Worm (Caenorhabditis elegans): ENCODE data around the gene lron-2.

lron-2 gene

DNA sequence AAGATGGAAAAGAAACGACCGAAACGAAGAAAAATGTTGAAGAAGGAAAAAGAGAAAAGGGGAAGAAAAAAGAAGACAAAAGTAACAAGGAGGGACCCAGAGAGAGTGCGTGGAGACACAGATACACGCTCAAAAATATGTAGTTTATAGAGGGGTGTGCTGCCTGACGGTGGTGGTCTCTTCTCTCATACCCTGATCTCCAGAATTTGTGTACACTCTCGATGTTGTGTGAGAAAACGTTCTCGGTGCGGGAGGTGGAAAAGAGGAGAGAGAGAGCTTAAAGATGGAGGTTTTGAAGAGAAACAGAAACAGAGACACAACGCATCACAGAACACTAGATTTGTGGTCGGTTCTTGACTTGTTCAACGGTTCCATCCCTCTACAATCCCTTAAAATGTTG is 13.8 kb downstream of the lron-2 start (continued):
- TF ChIP-seq hlh-4 (tag; optimal IDR thresholded peaks at IDR 0.05): no peak
- peak; percentile 67 for TF ChIP-seq nhr-19 (GFP tag; conservative IDR thresholded peaks at IDR 0.05)
- TF ChIP-seq egl-13 (tag; optimal IDR thresholded peaks at IDR 0.05): peak; percentile 16
- no peak for TF ChIP-seq unc-30 (tag; optimal IDR thresholded peaks at IDR 0.05)
- TF ChIP-seq xbp-1 (tag; optimal IDR thresholded peaks at IDR 0.05): peak; percentile 54
- TF ChIP-seq zag-1 (tag; optimal IDR thresholded peaks at IDR 0.05): no peak
- peak; percentile 4 for TF ChIP-seq blmp-1 (tag; optimal IDR thresholded peaks at IDR 0.05)
- TF ChIP-seq unc-86 (tag; optimal IDR thresholded peaks at IDR 0.05): peak; percentile 63
- TF ChIP-seq lsy-2 (tag; optimal IDR thresholded peaks at IDR 0.05): peak; percentile 41 to 74
- TF ChIP-seq dpl-1 (GFP tag; optimal IDR thresholded peaks at IDR 0.05): peak in 1 of 3 experiments; percentile 30

- peak; percentile 19 for TF ChIP-seq sox-4 (tag; optimal IDR thresholded peaks at IDR 0.05)
- TF ChIP-seq dsc-1 (tag; optimal IDR thresholded peaks at IDR 0.05): peak; percentile 73
- TF ChIP-seq unc-86 (tag; optimal IDR thresholded peaks at IDR 0.05): no peak
- TF ChIP-seq F16B12.6 (tag; optimal IDR thresholded peaks at IDR 0.05): no peak
- TF ChIP-seq nhr-12 (tag; optimal IDR thresholded peaks at IDR 0.05): no peak
- TF ChIP-seq aha-1 (tag; optimal IDR thresholded peaks at IDR 0.05): no peak
- peak; percentile 65 for TF ChIP-seq nhr-71 (tag; optimal IDR thresholded peaks at IDR 0.05)
- peak; percentile 54 for TF ChIP-seq fkh-8 (tag; optimal IDR thresholded peaks at IDR 0.05)
- no peak for TF ChIP-seq Y116A8C.19 (tag; optimal IDR thresholded peaks at IDR 0.05; ENCODE audit: borderline replicate concordance)
- TF ChIP-seq snu-23 (GFP tag; optimal IDR thresholded peaks at IDR 0.05): no peak
- peak; percentile 31 for TF ChIP-seq lin-14 (GFP tag; optimal IDR thresholded peaks at IDR 0.05)
- TF ChIP-seq pax-3 (tag; optimal IDR thresholded peaks at IDR 0.05): peak; percentile 57
- peak; percentile 3 for TF ChIP-seq nhr-20 (tag; optimal IDR thresholded peaks at IDR 0.05)
Observed at ce11 chrV:9272624-9273023, 14.7 kb downstream of the lron-2 start.

DNA sequence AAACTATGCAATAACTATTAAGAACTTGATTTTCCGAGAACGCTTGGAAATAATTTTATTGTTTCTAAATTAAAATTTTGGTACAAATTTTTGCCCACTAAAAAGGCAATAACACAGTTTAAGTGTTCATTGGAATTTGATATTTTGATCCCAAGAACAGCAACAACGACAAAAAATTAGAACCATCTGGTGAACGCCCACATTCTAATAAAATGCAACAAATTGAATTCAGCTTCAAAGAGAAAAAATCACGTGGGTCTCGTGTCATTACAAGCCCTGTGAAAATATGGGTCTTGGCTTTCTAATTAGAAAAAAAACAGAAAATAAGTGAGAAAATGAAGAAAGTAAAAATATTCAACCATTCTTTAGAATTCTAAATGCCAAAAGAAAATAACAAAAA is 15.5 kb downstream of the lron-2 start:
- no peak for TF ChIP-seq C04F5.9 (tag; optimal IDR thresholded peaks at IDR 0.05)
- TF ChIP-seq ceh-82 (tag; optimal IDR thresholded peaks at IDR 0.05): no peak
- no peak for TF ChIP-seq dpl-1 (GFP tag; optimal IDR thresholded peaks at IDR 0.05)
- no peak for TF ChIP-seq Y116A8C.19 (tag; optimal IDR thresholded peaks at IDR 0.05; ENCODE audit: borderline replicate concordance)
- TF ChIP-seq F16B12.6 (tag; optimal IDR thresholded peaks at IDR 0.05): no peak
- TF ChIP-seq mep-1 (tag; optimal IDR thresholded peaks at IDR 0.05): no peak
- no peak for TF ChIP-seq hlh-17 (GFP tag; optimal IDR thresholded peaks at IDR 0.05; ENCODE audit: borderline replicate concordance)
- no peak for TF ChIP-seq xbp-1 (tag; optimal IDR thresholded peaks at IDR 0.05)
- TF ChIP-seq lin-14 (GFP tag; optimal IDR thresholded peaks at IDR 0.05): no peak
- TF ChIP-seq ceh-8 (GFP tag; optimal IDR thresholded peaks at IDR 0.05): no peak
- TF ChIP-seq nhr-28 (tag; optimal IDR thresholded peaks at IDR 0.05): no peak
- no peak for TF ChIP-seq nhr-76 (tag; optimal IDR thresholded peaks at IDR 0.05)
- TF ChIP-seq sptf-1 (tag; optimal IDR thresholded peaks at IDR 0.05): no peak
- no peak for TF ChIP-seq lin-15B (tag; optimal IDR thresholded peaks at IDR 0.05)
- no peak for TF ChIP-seq ama-1 (optimal IDR thresholded peaks at IDR 0.05)
- TF ChIP-seq ztf-4 (tag; optimal IDR thresholded peaks at IDR 0.05): no peak
- no peak for TF ChIP-seq lin-13 (GFP tag; optimal IDR thresholded peaks at IDR 0.05)
- no peak for TF ChIP-seq mef-2 (tag; optimal IDR thresholded peaks at IDR 0.05)
- TF ChIP-seq zag-1 (tag; optimal IDR thresholded peaks at IDR 0.05): no peak
- TF ChIP-seq fkh-8 (tag; optimal IDR thresholded peaks at IDR 0.05): peak; percentile 42
- TF ChIP-seq unc-86 (tag; optimal IDR thresholded peaks at IDR 0.05): no peak
- TF ChIP-seq efl-1 (optimal IDR thresholded peaks at IDR 0.05): no peak
- no peak for TF ChIP-seq efl-1 (GFP tag; optimal IDR thresholded peaks at IDR 0.05 in 1 of 2)
- TF ChIP-seq pax-3 (tag; optimal IDR thresholded peaks at IDR 0.05): no peak
- no peak for TF ChIP-seq ceh-88 (GFP tag; IDR thresholded peaks at IDR 0.05)
- no peak for TF ChIP-seq blmp-1 (tag; optimal IDR thresholded peaks at IDR 0.05)
- peak; percentile 91 for TF ChIP-seq fkh-4 (tag; optimal IDR thresholded peaks at IDR 0.05; ENCODE audit: borderline replicate concordance)
- TF ChIP-seq ets-5 (GFP tag; IDR thresholded peaks at IDR 0.05): no peak
- no peak for TF ChIP-seq unc-62 (GFP tag; optimal IDR thresholded peaks at IDR 0.05)
- TF ChIP-seq nhr-85 (tag): peak; percentile 56
- TF ChIP-seq dsc-1 (tag; optimal IDR thresholded peaks at IDR 0.05): peak; percentile 98
- TF ChIP-seq nhr-71 (tag; optimal IDR thresholded peaks at IDR 0.05): peak; percentile 30
- no peak for TF ChIP-seq lsy-2 (tag; optimal IDR thresholded peaks at IDR 0.05)
- TF ChIP-seq elt-3 (tag; optimal IDR thresholded peaks at IDR 0.05): no peak
- TF ChIP-seq snu-23 (GFP tag; optimal IDR thresholded peaks at IDR 0.05): no peak
- TF ChIP-seq nhr-11 (tag; optimal IDR thresholded peaks at IDR 0.05): no peak
- TF ChIP-seq egl-13 (tag; optimal IDR thresholded peaks at IDR 0.05): no peak
- TF ChIP-seq skn-1 (tag; optimal IDR thresholded peaks at IDR 0.05): no peak
